Fruit fly (Drosophila melanogaster) whole organism, pupa: ENCODE data around the gene CG17270.

Source experiments
- CG10348 ChIP-seq: fragments of 200-800 bp; sonication (Bioruptor generic); IDR thresholded peaks from 2 replicates; pipeline ENCODE4 v1.3.6; 2022; ENCODE audit warnings: missing biosample characterization, missing genetic modification characterization
- CG12605 ChIP-seq: fragments of 200-800 bp; sonication (Bioruptor generic); IDR thresholded peaks from 2 replicates; pipeline ENCODE4 v1.3.6; 2022; ENCODE audit warnings: missing biosample characterization, missing genetic modification characterization
- CG13204 ChIP-seq: fragments of 200-800 bp; sonication (Bioruptor generic); optimal IDR thresholded peaks from 2 replicates; lab custom pipeline; 2018; ENCODE audit warnings: missing biosample characterization, mild to moderate bottlenecking, missing genetic modification characterization, moderate library complexity
- CG14655 ChIP-seq: fragments of 200-800 bp; sonication (Bioruptor generic); optimal IDR thresholded peaks from 3 replicates; lab custom pipeline; 2017; ENCODE audit warnings: mild to moderate bottlenecking, missing biosample characterization, missing genetic modification reagents, missing genetic modification characterization
- CG15710 ChIP-seq: fragments of 200-800 bp; sonication (Bioruptor generic); optimal IDR thresholded peaks from 2 replicates; lab custom pipeline; 2018; ENCODE audit warnings: missing biosample characterization, mild to moderate bottlenecking, missing genetic modification characterization, moderate library complexity
- CG17806 ChIP-seq: fragments of 200-800 bp; sonication (Bioruptor generic); optimal IDR thresholded peaks from 2 replicates; lab custom pipeline; 2018; ENCODE audit warnings: missing biosample characterization, mild to moderate bottlenecking, missing genetic modification characterization, moderate library complexity
- CG32121 ChIP-seq: fragments of 200-800 bp; sonication (Bioruptor generic); IDR thresholded peaks from 2 replicates; pipeline ENCODE4 v1.3.6; 2022; ENCODE audit warnings: missing biosample characterization, missing genetic modification characterization
- CG34367 ChIP-seq: fragments of 200-800 bp; sonication (Bioruptor generic); optimal IDR thresholded peaks from 2 replicates; lab custom pipeline; 2018; ENCODE audit warnings: missing biosample characterization, mild to moderate bottlenecking, missing genetic modification characterization
- CG4496 ChIP-seq: fragments of 200-800 bp; sonication (Bioruptor generic); IDR thresholded peaks from 3 replicates; pipeline ENCODE4 v1.3.6; 2022; ENCODE audit warnings: missing biosample characterization, missing genetic modification characterization
- CG8159 ChIP-seq: fragments of 200-800 bp; sonication (Bioruptor generic); optimal IDR thresholded peaks from 3 replicates; lab custom pipeline; 2018; ENCODE audit warnings: missing biosample characterization, mild to moderate bottlenecking, missing genetic modification characterization, moderate library complexity
- CG8301 ChIP-seq: fragments of 200-800 bp; sonication (Bioruptor generic); optimal IDR thresholded peaks from 2 replicates; lab custom pipeline; 2018; ENCODE audit warnings: missing biosample characterization, mild to moderate bottlenecking, missing genetic modification characterization
- CG9948 ChIP-seq: fragments of 200-800 bp; sonication (Bioruptor generic); optimal IDR thresholded peaks from 2 replicates; lab custom pipeline; 2018; ENCODE audit warnings: missing biosample characterization, mild to moderate bottlenecking, missing genetic modification characterization, moderate library complexity
- D1 ChIP-seq: fragments of 200-800 bp; sonication (Bioruptor generic); optimal IDR thresholded peaks from 2 replicates; lab custom pipeline; 2018; ENCODE audit warnings: missing biosample characterization, mild to moderate bottlenecking, missing genetic modification characterization, moderate library complexity
- EcR ChIP-seq: fragments of 200-800 bp; sonication (Bioruptor generic); optimal IDR thresholded peaks from 3 replicates; lab custom pipeline; 2019; ENCODE audit warnings: missing biosample characterization, missing genetic modification characterization, mild to moderate bottlenecking, moderate library complexity, missing genetic modification reagents
- Ets98B ChIP-seq: fragments of 200-800 bp; sonication (Bioruptor generic); IDR thresholded peaks from 2 replicates; pipeline ENCODE4 v1.3.6; 2022; ENCODE audit warnings: missing biosample characterization, missing genetic modification characterization
- Pif1A ChIP-seq: fragments of 200-800 bp; sonication (Bioruptor generic); optimal IDR thresholded peaks from 3 replicates; lab custom pipeline; 2016; ENCODE audit warnings: missing biosample characterization, missing genetic modification characterization
- Pif1B ChIP-seq: fragments of 200-800 bp; sonication (Bioruptor generic); optimal IDR thresholded peaks from 3 replicates; lab custom pipeline; 2016; ENCODE audit warnings: missing biosample characterization, missing genetic modification characterization
- Snoo ChIP-seq: fragments of 200-800 bp; sonication (Bioruptor generic); optimal IDR thresholded peaks from 3 replicates; lab custom pipeline; 2017; ENCODE audit warnings: missing biosample characterization, mild to moderate bottlenecking, missing genetic modification characterization, inconsistent platforms
- fd96Ca ChIP-seq: fragments of 200-800 bp; sonication (Bioruptor generic); IDR thresholded peaks from 3 replicates; pipeline ENCODE4 v1.3.6; 2022; ENCODE audit warnings: missing biosample characterization, missing genetic modification characterization
- gl ChIP-seq: fragments of 200-800 bp; sonication (Bioruptor generic); optimal IDR thresholded peaks from 2 replicates; lab custom pipeline; 2018; ENCODE audit warnings: missing biosample characterization, mild to moderate bottlenecking, missing genetic modification characterization
- rn ChIP-seq: fragments of 200-800 bp; sonication (Bioruptor generic); IDR thresholded peaks from 2 replicates; pipeline ENCODE4 v1.3.6; 2022; ENCODE audit warnings: missing biosample characterization, missing genetic modification characterization

The CG17270 gene

dm6 chr3R:20788559-20788958 is 30.2 kb downstream of the CG17270 start:
- TF ChIP-seq Pif1A, result no peak
- no peak for TF ChIP-seq CG9948 (tag; lab: Kevin White, UChicago)
- no peak for TF ChIP-seq gl

- no peak for TF ChIP-seq CG34367 (tag; lab: Kevin White, UChicago)
- peak; percentile 81 for TF ChIP-seq fd96Ca
- TF ChIP-seq CG13204 (GFP tag; lab: Kevin White, UChicago), result peak; percentile 84
- peak; percentile 12 for TF ChIP-seq CG8301 (tag; lab: Kevin White, UChicago)
- no peak for TF ChIP-seq D1 (tag; lab: Kevin White, UChicago)
- TF ChIP-seq CG15710 (tag; lab: Kevin White, UChicago), result peak; percentile 21
- TF ChIP-seq CG12605 (GFP tag; lab: Robert Waterston, UW), result peak; percentile 75
- peak; percentile 82 for TF ChIP-seq CG4496 (GFP tag; lab: Robert Waterston, UW)
- peak; percentile 41 for TF ChIP-seq CG8159 (tag; lab: Kevin White, UChicago)
- TF ChIP-seq EcR (GFP tag; lab: Kevin White, UChicago), result peak; percentile 64
- peak; percentile 18 for TF ChIP-seq gl
- TF ChIP-seq Snoo (tag; lab: Kevin White, UChicago), result peak; percentile 7
- TF ChIP-seq CG14655, result peak; percentile 37
- 0 out of 2 replicates have a peak, but pooled peaks have one; percentile 8 for TF ChIP-seq CG10348
- TF ChIP-seq CG17806, result no peak
- TF ChIP-seq Pif1B, result no peak
- peak; percentile 92 for TF ChIP-seq CG32121 (GFP tag; lab: Robert Waterston, UW)
- no peak for TF ChIP-seq CG9948 (tag; lab: Kevin White, UChicago)
- no peak for TF ChIP-seq Pif1A
- TF ChIP-seq Ets98B (GFP tag; lab: Robert Waterston, UW), result peak; percentile 84
- peak; percentile 43; the same call in 1 of the 2 replicates for TF ChIP-seq rn (GFP tag; lab: Robert Waterston, UW)
These were observed 34.0 kb downstream of the CG17270 start for dm6 chr3R:20784436-20785368.

dm6 chr3R:20783714-20784435 is 34.9 kb downstream of the CG17270 start:
- TF ChIP-seq Pif1B (peak; percentile 63), fd96Ca (peak; percentile 77; the same call in 2 of the 3 replicates), CG8301 (tag; lab: Kevin White, UChicago) (peak; percentile 51), CG4496 (GFP tag; lab: Robert Waterston, UW) (peak; percentile 36; the same call in 2 of the 3 replicates), Ets98B (GFP tag; lab: Robert Waterston, UW) (peak; percentile 63), D1 (tag; lab: Kevin White, UChicago) (peak; percentile 15), CG10348 (0 out of 2 replicates have a peak, but pooled peaks have one; percentile 10), gl (peak; percentile 28), CG17806 (peak; percentile 34), CG9948 (tag; lab: Kevin White, UChicago) (peak; percentile 39), CG13204 (GFP tag; lab: Kevin White, UChicago) (peak; percentile 61), CG14655 (peak; percentile 65), Pif1A (peak; percentile 69), CG32121 (GFP tag; lab: Robert Waterston, UW) (peak; percentile 69), Snoo (tag; lab: Kevin White, UChicago) (peak; percentile 10), EcR (GFP tag; lab: Kevin White, UChicago) (no peak), rn (GFP tag; lab: Robert Waterston, UW) (no peak), CG12605 (GFP tag; lab: Robert Waterston, UW) (peak; percentile 59), CG15710 (tag; lab: Kevin White, UChicago) (peak; percentile 42), CG34367 (tag; lab: Kevin White, UChicago) (peak; percentile 21), CG8159 (tag; lab: Kevin White, UChicago) (peak; percentile 54)

dm6 chr3R:20782655-20783105 is 36.0 kb downstream of the CG17270 start:
- peak; percentile 93 for TF ChIP-seq CG32121 (GFP tag; lab: Robert Waterston, UW)
- peak; percentile 95 for TF ChIP-seq fd96Ca
- peak; percentile 96 for TF ChIP-seq Ets98B (GFP tag; lab: Robert Waterston, UW)
- TF ChIP-seq CG14655, result no peak
- peak; percentile 86 for TF ChIP-seq CG4496 (GFP tag; lab: Robert Waterston, UW)
- peak; percentile 82 for TF ChIP-seq CG13204 (GFP tag; lab: Kevin White, UChicago)
- peak; percentile 85 for TF ChIP-seq CG12605 (GFP tag; lab: Robert Waterston, UW)
- no peak for TF ChIP-seq CG17806
- TF ChIP-seq CG10348, result no peak
- TF ChIP-seq Snoo (tag; lab: Kevin White, UChicago), result peak; percentile 31
- peak; percentile 60 for TF ChIP-seq Pif1B
- no peak for TF ChIP-seq CG8159 (tag; lab: Kevin White, UChicago)
- peak; percentile 18 for TF ChIP-seq EcR (GFP tag; lab: Kevin White, UChicago)

dm6 chr3R:20782104-20782654 is 36.5 kb downstream of the CG17270 start:
- TF ChIP-seq CG17806 (peak; percentile 96), CG8159 (tag; lab: Kevin White, UChicago) (peak; percentile 96), D1 (tag; lab: Kevin White, UChicago) (peak; percentile 93), Ets98B (GFP tag; lab: Robert Waterston, UW) (peak; percentile 30; the same call in 1 of the 2 replicates), CG13204 (GFP tag; lab: Kevin White, UChicago) (peak; percentile 67), CG15710 (tag; lab: Kevin White, UChicago) (peak; percentile 94), EcR (GFP tag; lab: Kevin White, UChicago) (no peak), Pif1B (peak; percentile 81), CG10348 (no peak), CG32121 (GFP tag; lab: Robert Waterston, UW) (peak; percentile 65), CG4496 (GFP tag; lab: Robert Waterston, UW) (peak; percentile 81; the same call in 2 of the 3 replicates), CG34367 (tag; lab: Kevin White, UChicago) (peak; percentile 88), CG14655 (peak; percentile 96), fd96Ca (0 out of 3 replicates have a peak, but pooled peaks have one; percentile 27), CG12605 (GFP tag; lab: Robert Waterston, UW) (peak; percentile 61), rn (GFP tag; lab: Robert Waterston, UW) (peak; percentile 8; the same call in 1 of the 2 replicates), Pif1A (peak; percentile 79), CG9948 (tag; lab: Kevin White, UChicago) (peak; percentile 97), gl (peak; percentile 54), CG8301 (tag; lab: Kevin White, UChicago) (peak; percentile 90), Snoo (tag; lab: Kevin White, UChicago) (peak; percentile 79)
